Worm (Caenorhabditis elegans) whole organism, midembryonic: ENCODE measurements around the gene dhc-3.

Source experiments
- T22C8.4 ChIP-seq: fragments of 200-800 bp; sonication (Bioruptor generic); IDR thresholded peaks from 2 replicates; pipeline ENCODE4 v1.3.6; 2022; ENCODE audit warnings: missing genetic modification characterization, missing compliant biosample characterization
- cog-1 ChIP-seq: sonication (generic microtip); optimal IDR thresholded peaks from 2 replicates; lab custom pipeline; 2016; ENCODE audit warnings: missing genetic modification characterization, missing compliant biosample characterization
- flt-1 ChIP-seq: fragments of 200-800 bp; sonication (Bioruptor generic); IDR thresholded peaks from 2 replicates; pipeline ENCODE4 v1.3.6; 2022; ENCODE audit warnings: missing genetic modification characterization, missing compliant biosample characterization
- klf-2 ChIP-seq: fragments of 200-800 bp; sonication (Bioruptor generic); conservative IDR thresholded peaks from 2 replicates; pipeline ENCODE4 v1.3.6; 2022; ENCODE audit warnings: missing genetic modification reagents, missing genetic modification characterization, missing compliant biosample characterization
- med-1 ChIP-seq: sonication (generic microtip); optimal IDR thresholded peaks from 2 replicates; lab custom pipeline; 2017; ENCODE audit warnings: missing genetic modification characterization, mild to moderate bottlenecking, missing compliant biosample characterization, antibody characterized with exemption, missing genetic modification reagents; ENCODE audit not compliant: insufficient read depth
- ref-1 ChIP-seq: fragments of 200-800 bp; sonication (Bioruptor generic); conservative IDR thresholded peaks from 2 replicates; pipeline ENCODE4 v1.3.6; 2022; ENCODE audit warnings: missing genetic modification reagents, missing genetic modification characterization, missing compliant biosample characterization
- tab-1 ChIP-seq: fragments of 200-800 bp; sonication (Bioruptor generic); IDR thresholded peaks from 2 replicates; pipeline ENCODE4 v1.3.6; 2022; ENCODE audit warnings: missing genetic modification characterization, missing compliant biosample characterization
- ztf-23 ChIP-seq: fragments of 200-800 bp; sonication (Bioruptor generic); IDR thresholded peaks from 2 replicates; pipeline ENCODE4 v1.3.6; 2022; ENCODE audit warnings: missing genetic modification reagents, missing genetic modification characterization, missing compliant biosample characterization
- ztf-29 ChIP-seq: fragments of 200-800 bp; sonication (Bioruptor generic); IDR thresholded peaks from 2 replicates; pipeline ENCODE4 v1.3.6; 2022; ENCODE audit warnings: missing genetic modification reagents, missing genetic modification characterization, missing compliant biosample characterization

Gene dhc-3

ce11 chrV:13176117-13176753 is 37.5 kb downstream of the dhc-3 start, which contains the start of gene him-17:
Gene him-17 (plus strand): TSS chrV:13176711.
- TF ChIP-seq klf-2 (GFP tag; lab: Robert Waterston, UW) (peak; percentile 68; the same call in 1 of the 2 replicates), ref-1 (GFP tag; lab: Robert Waterston, UW) (no peak), ztf-23 (GFP tag; lab: Robert Waterston, UW) (peak; percentile 72; the same call in 1 of the 2 replicates), tab-1 (GFP tag; lab: Robert Waterston, UW) (no peak), T22C8.4 (GFP tag; lab: Robert Waterston, UW) (no peak), med-1 (peak; percentile 61), ztf-29 (GFP tag; lab: Robert Waterston, UW) (no peak), cog-1 (tag; lab: Kevin White, UChicago) (peak; percentile 50), flt-1 (GFP tag; lab: Robert Waterston, UW) (peak; percentile 70; the same call in 1 of the 2 replicates)

DNA sequence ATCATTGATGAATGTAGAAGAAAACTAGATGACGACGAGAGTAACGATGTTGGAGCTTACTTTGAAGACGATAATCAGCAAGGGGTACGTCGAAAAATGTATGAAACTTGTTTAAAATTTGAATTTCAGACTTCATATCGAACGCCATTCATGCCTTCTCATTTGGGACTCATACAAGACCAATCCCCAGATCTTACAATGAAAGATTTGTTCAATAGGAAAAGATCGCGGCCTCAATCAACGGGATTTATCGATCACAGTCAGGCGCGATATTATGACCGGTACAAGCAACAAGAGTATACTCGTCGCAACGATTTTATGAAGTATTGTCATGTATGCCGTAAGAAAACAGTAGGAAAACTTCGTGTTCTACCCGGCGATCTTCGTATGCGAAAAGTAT is 38.0 kb downstream of the dhc-3 start:
- no peak for TF ChIP-seq cog-1 (tag; lab: Kevin White, UChicago)
- no peak for TF ChIP-seq ztf-29 (GFP tag; lab: Robert Waterston, UW)
- no peak for TF ChIP-seq ztf-23 (GFP tag; lab: Robert Waterston, UW)
- TF ChIP-seq T22C8.4 (GFP tag; lab: Robert Waterston, UW): no peak
- TF ChIP-seq tab-1 (GFP tag; lab: Robert Waterston, UW): no peak
- no peak for TF ChIP-seq flt-1 (GFP tag; lab: Robert Waterston, UW)
- no peak for TF ChIP-seq ref-1 (GFP tag; lab: Robert Waterston, UW)
- TF ChIP-seq klf-2 (GFP tag; lab: Robert Waterston, UW): no peak
- TF ChIP-seq med-1: no peak

DNA sequence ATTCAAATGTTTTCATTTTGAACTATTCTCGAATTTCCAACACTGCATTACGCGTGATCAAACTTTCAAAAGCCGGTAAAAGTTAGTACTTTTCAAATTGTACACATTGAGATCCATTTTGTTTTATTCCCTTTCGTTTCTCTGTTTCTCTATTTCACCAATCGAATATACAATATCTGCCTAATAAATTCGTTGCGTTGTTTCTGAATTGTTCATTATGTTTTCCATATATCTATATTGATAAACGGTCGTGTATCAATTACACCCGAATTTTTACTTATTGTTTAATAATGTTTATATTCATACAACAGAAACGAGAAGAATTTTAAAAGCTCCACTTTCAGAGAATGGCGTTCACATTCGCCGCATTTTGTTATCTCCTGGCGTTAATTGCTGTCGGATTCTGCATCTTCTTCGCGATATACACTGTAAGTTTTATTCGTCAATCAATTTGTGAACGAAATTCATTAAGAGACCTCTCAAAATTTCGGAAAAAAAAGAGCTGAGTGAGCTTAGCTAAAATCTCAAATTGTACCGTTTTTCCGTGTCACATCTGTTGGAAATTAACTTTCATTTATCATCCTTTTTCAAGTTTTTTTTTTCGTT is 41.3 kb downstream of the dhc-3 start, which contains the start of gene cni-1:
cni-1 (plus strand) TSS at position 345 of the 606 bp plus-strand sequence.
- no peak for TF ChIP-seq ref-1 (GFP tag; lab: Robert Waterston, UW)
- TF ChIP-seq tab-1 (GFP tag; lab: Robert Waterston, UW): no peak

ce11 chrV:13181450-13181849 is 42.7 kb downstream of the dhc-3 start:
- TF ChIP-seq med-1 (no peak), klf-2 (GFP tag; lab: Robert Waterston, UW) (no peak), tab-1 (GFP tag; lab: Robert Waterston, UW) (no peak), ztf-23 (GFP tag; lab: Robert Waterston, UW) (no peak), cog-1 (tag; lab: Kevin White, UChicago) (no peak), ref-1 (GFP tag; lab: Robert Waterston, UW) (no peak), ztf-29 (GFP tag; lab: Robert Waterston, UW) (no peak), flt-1 (GFP tag; lab: Robert Waterston, UW) (no peak), T22C8.4 (GFP tag; lab: Robert Waterston, UW) (no peak)

DNA sequence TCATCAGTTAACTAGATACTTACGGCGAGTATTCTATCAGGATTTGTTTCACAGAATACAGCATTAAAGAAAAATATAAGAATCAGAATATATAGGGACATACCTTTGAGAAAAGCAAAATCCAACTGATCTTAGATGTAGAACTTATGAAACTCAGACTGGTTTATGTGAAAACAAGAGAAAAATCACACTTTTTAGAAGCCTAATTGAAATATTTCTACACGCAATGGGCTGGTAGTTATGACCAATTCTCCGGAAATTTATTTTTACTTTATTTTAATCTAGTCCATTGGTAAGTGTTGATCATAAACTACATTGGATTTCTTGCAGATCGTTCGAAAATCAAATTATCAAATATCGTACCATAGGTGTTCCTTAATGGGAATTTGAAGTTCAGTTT is 45.4 kb downstream of the dhc-3 start, which contains the start of gene T09E8.4:
T09E8.4 (minus strand) TSS at position 101 of the 400 bp plus-strand sequence.
- TF ChIP-seq tab-1 (GFP tag; lab: Robert Waterston, UW): no peak
- TF ChIP-seq flt-1 (GFP tag; lab: Robert Waterston, UW): no peak
- TF ChIP-seq ztf-23 (GFP tag; lab: Robert Waterston, UW): no peak
- TF ChIP-seq T22C8.4 (GFP tag; lab: Robert Waterston, UW): no peak
- TF ChIP-seq med-1: no peak
- no peak for TF ChIP-seq ref-1 (GFP tag; lab: Robert Waterston, UW)
- TF ChIP-seq klf-2 (GFP tag; lab: Robert Waterston, UW): no peak
- TF ChIP-seq cog-1 (tag; lab: Kevin White, UChicago): no peak
- no peak for TF ChIP-seq ztf-29 (GFP tag; lab: Robert Waterston, UW)

DNA sequence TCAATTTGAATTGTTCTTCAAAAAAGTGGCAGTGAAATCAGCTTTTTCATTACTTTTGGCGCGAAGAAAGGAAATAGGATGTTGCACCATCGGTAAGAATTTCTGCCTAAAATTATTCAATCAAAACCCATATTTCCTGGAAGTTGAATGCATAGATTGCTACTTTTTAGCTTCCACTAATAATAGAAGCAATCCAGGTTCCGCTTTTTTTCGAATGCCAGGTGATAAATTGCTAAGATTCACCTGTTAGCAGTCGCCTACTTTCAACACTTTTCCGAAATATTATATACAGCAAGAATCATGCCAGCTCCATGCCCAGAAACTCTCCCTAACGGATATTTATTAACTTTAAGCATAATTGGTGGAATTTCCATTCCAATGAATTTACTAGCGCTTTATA is 46.6 kb downstream of the dhc-3 start, which contains the start of gene sri-6:
sri-6 (plus strand) TSS at position 301 of the 400 bp plus-strand sequence.
- no peak for TF ChIP-seq tab-1 (GFP tag; lab: Robert Waterston, UW)
- no peak for TF ChIP-seq cog-1 (tag; lab: Kevin White, UChicago)
- no peak for TF ChIP-seq ztf-23 (GFP tag; lab: Robert Waterston, UW)
- no peak for TF ChIP-seq klf-2 (GFP tag; lab: Robert Waterston, UW)
- no peak for TF ChIP-seq med-1
- no peak for TF ChIP-seq ztf-29 (GFP tag; lab: Robert Waterston, UW)
- no peak for TF ChIP-seq T22C8.4 (GFP tag; lab: Robert Waterston, UW)
- no peak for TF ChIP-seq flt-1 (GFP tag; lab: Robert Waterston, UW)

ce11 chrV:13193488-13194042 is 54.8 kb downstream of the dhc-3 start, which contains the start of gene sun-1:
Gene sun-1 (minus strand): TSS chrV:13193538.
- no peak for TF ChIP-seq flt-1 (GFP tag; lab: Robert Waterston, UW)
- no peak for TF ChIP-seq ref-1 (GFP tag; lab: Robert Waterston, UW)
- TF ChIP-seq cog-1 (tag; lab: Kevin White, UChicago): no peak
- no peak for TF ChIP-seq tab-1 (GFP tag; lab: Robert Waterston, UW)
- no peak for TF ChIP-seq ztf-23 (GFP tag; lab: Robert Waterston, UW)
- no peak for TF ChIP-seq med-1
- no peak for TF ChIP-seq T22C8.4 (GFP tag; lab: Robert Waterston, UW)
- TF ChIP-seq ztf-29 (GFP tag; lab: Robert Waterston, UW): no peak
- no peak for TF ChIP-seq klf-2 (GFP tag; lab: Robert Waterston, UW)

DNA sequence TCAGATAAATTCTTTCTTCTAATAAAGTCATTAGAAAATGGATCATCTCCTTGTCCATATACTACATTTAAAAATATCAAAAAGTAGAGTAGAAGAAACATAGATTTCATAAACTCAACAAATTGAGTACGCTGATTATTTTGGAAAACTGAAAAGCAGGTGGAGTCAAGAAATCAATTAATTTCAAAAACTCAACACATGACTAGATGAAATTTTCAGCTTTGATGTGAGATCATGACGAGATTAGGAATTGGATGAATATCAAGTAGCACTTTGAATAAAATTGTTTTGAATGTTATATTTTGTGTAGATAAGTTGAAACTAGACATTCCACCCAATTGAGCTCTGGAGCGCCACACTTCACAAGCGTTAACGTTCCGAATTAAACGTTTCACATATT is 56.8 kb downstream of the dhc-3 start, which contains the start of gene F57B1.1:
F57B1.1 (minus strand) TSS at position 101 of the 400 bp plus-strand sequence.
- TF ChIP-seq cog-1 (tag; lab: Kevin White, UChicago) (no peak), ztf-23 (GFP tag; lab: Robert Waterston, UW) (no peak), flt-1 (GFP tag; lab: Robert Waterston, UW) (no peak), med-1 (no peak), ref-1 (GFP tag; lab: Robert Waterston, UW) (no peak), tab-1 (GFP tag; lab: Robert Waterston, UW) (no peak), klf-2 (GFP tag; lab: Robert Waterston, UW) (no peak), ztf-29 (GFP tag; lab: Robert Waterston, UW) (no peak), T22C8.4 (GFP tag; lab: Robert Waterston, UW) (no peak)
